Worm (Caenorhabditis elegans) whole organism, early embryonic: ENCODE measurements around the gene B0361.11.

ENCODE experiments used
- ama-1 ChIP-seq: fragments of 150-350 bp; optimal IDR thresholded peaks from 2 replicates; lab custom pipeline; 2014
- ceh-36 ChIP-seq: sonication (generic microtip); optimal IDR thresholded peaks from 2 replicates; lab custom pipeline; 2016; ENCODE audit warnings: missing genetic modification characterization, inconsistent platforms, missing compliant biosample characterization
- flt-1 ChIP-seq: fragments of 200-800 bp; sonication (Bioruptor generic); IDR thresholded peaks from 2 replicates; pipeline ENCODE4 v1.3.6; 2022; ENCODE audit warnings: missing genetic modification characterization, missing compliant biosample characterization
- hmbx-1 ChIP-seq: sonication (generic microtip); optimal IDR thresholded peaks from 2 replicates; lab custom pipeline; 2016; ENCODE audit warnings: mild to moderate bottlenecking, missing genetic modification characterization, missing compliant biosample characterization
- pes-1 ChIP-seq: fragments of 200-800 bp; sonication (Bioruptor generic); IDR thresholded peaks from 2 replicates; pipeline ENCODE4 v1.3.6; 2022; ENCODE audit warnings: missing genetic modification reagents, missing genetic modification characterization, missing compliant biosample characterization
- sea-1 ChIP-seq: fragments of 200-800 bp; sonication (Bioruptor generic); conservative IDR thresholded peaks from 2 replicates; pipeline ENCODE4 v1.3.6; 2022; ENCODE audit warnings: missing genetic modification characterization, missing compliant biosample characterization
- tbx-11 ChIP-seq: fragments of 200-800 bp; sonication (Bioruptor generic); IDR thresholded peaks from 2 replicates; pipeline ENCODE4 v1.3.6; 2022; ENCODE audit warnings: missing genetic modification characterization, missing compliant biosample characterization

ce11 chrIII:7232782-7233181, 44.6 kb upstream of the B0361.11 start, which contains the start of gene adr-2:
- TF ChIP-seq pes-1 (GFP tag; lab: Robert Waterston, UW) = no peak
- no peak for TF ChIP-seq hmbx-1
- no peak for TF ChIP-seq ama-1 (lab: Kevin White, UChicago)
- no peak for TF ChIP-seq sea-1 (GFP tag; lab: Robert Waterston, UW)
- TF ChIP-seq flt-1 (GFP tag; lab: Robert Waterston, UW) = no peak
- TF ChIP-seq ceh-36 (tag; lab: Kevin White, UChicago) = no peak
- no peak for TF ChIP-seq tbx-11 (GFP tag; lab: Robert Waterston, UW)
